Worm (Caenorhabditis elegans) whole organism, L1 larva: Measurements from ENCODE around the gene ire-1.

Source experiments
- C04F5.9 ChIP-seq: sonication (generic microtip); optimal IDR thresholded peaks from 2 replicates; lab custom pipeline; 2016; ENCODE audit warnings: missing genetic modification characterization, missing compliant biosample characterization
- C16A3.4 ChIP-seq: fragments of 150-350 bp; optimal IDR thresholded peaks from 2 replicates; lab custom pipeline; 2014; ENCODE audit warnings: missing biosample characterization, missing genetic modification characterization
- F16B12.6 ChIP-seq: fragments of 150-350 bp; optimal IDR thresholded peaks from 2 replicates; lab custom pipeline; 2014; ENCODE audit warnings: missing biosample characterization, missing genetic modification characterization
- Y116A8C.19 ChIP-seq: sonication (generic microtip); optimal IDR thresholded peaks from 2 replicates; lab custom pipeline; 2016; ENCODE audit warnings: missing compliant biosample characterization, missing genetic modification characterization, borderline replicate concordance
- ama-1 ChIP-seq: fragments of 150-350 bp; optimal IDR thresholded peaks from 2 replicates; lab custom pipeline; 2014
- ceh-63 ChIP-seq: fragments of 200-800 bp; sonication (Bioruptor generic); optimal IDR thresholded peaks from 2 replicates; lab custom pipeline; 2018; ENCODE audit warnings: mild to moderate bottlenecking, missing genetic modification characterization, missing compliant biosample characterization
- ceh-82 ChIP-seq, 3 experiments: fragments of 150-350 bp in 1 of 3; sonication (generic microtip) in 2 of 3; optimal IDR thresholded peaks; 2 replicates each; lab custom pipeline; 2014 to 2017; ENCODE audit warnings: missing biosample characterization in 3 of 3, missing genetic modification characterization in 3 of 3
- ceh-88 ChIP-seq: fragments of 200-800 bp; sonication (Bioruptor generic); IDR thresholded peaks from 2 replicates; pipeline ENCODE4 v1.3.6; 2022; ENCODE audit warnings: missing genetic modification characterization, missing compliant biosample characterization
- ces-1 ChIP-seq: fragments of 150-350 bp; optimal IDR thresholded peaks from 2 replicates; lab custom pipeline; 2014; ENCODE audit warnings: missing biosample characterization, missing genetic modification reagents, missing genetic modification characterization
- dpl-1 ChIP-seq, 3 experiments: fragments of 150-350 bp in 2 of 3; sonication (generic microtip) in 1 of 3; optimal IDR thresholded peaks; 2 replicates each; lab custom pipeline; 2014 to 2017; ENCODE audit warnings: missing biosample characterization in 3 of 3, missing genetic modification characterization in 3 of 3, missing genetic modification reagents in 3 of 3
- efl-1 ChIP-seq, 4 experiments: fragments of 150-350 bp; optimal IDR thresholded peaks in 3 of 4; peaks in 1 of 4; 1 replicate in 1 of 4; 2 replicates in 3 of 4; lab custom pipeline; 2014; ENCODE audit warnings: missing biosample characterization in 2 of 4, missing genetic modification characterization in 2 of 4, missing genetic modification reagents in 2 of 4
- efl-3 ChIP-seq: fragments of 200-800 bp; sonication (Bioruptor generic); optimal IDR thresholded peaks from 2 replicates; lab custom pipeline; 2018; ENCODE audit warnings: mild to moderate bottlenecking, missing genetic modification characterization, missing compliant biosample characterization
- egl-13 ChIP-seq: sonication (generic microtip); optimal IDR thresholded peaks from 2 replicates; lab custom pipeline; 2016; ENCODE audit warnings: missing genotype, missing genetic modification reagents, missing genetic modification characterization, missing compliant biosample characterization
- egl-27 ChIP-seq, 2 experiments: fragments of 150-350 bp in 1 of 2; sonication (generic microtip); optimal IDR thresholded peaks; 3 replicates each; lab custom pipeline; 2017 to 2018; ENCODE audit warnings: missing biosample characterization in 2 of 2, missing genetic modification characterization in 2 of 2, missing genetic modification reagents in 2 of 2
- fkh-10 ChIP-seq: sonication (generic microtip); optimal IDR thresholded peaks from 2 replicates; lab custom pipeline; 2017; ENCODE audit warnings: missing biosample characterization, missing genetic modification reagents, missing genetic modification characterization
- fkh-4 ChIP-seq: sonication (generic microtip); optimal IDR thresholded peaks from 2 replicates; lab custom pipeline; 2016; ENCODE audit warnings: missing compliant biosample characterization, missing genetic modification characterization, borderline replicate concordance
- fkh-8 ChIP-seq: sonication (generic microtip); optimal IDR thresholded peaks from 2 replicates; lab custom pipeline; 2016; ENCODE audit warnings: mild to moderate bottlenecking, missing genetic modification characterization, missing compliant biosample characterization
- fos-1 ChIP-seq: fragments of 150-350 bp; optimal IDR thresholded peaks from 2 replicates; lab custom pipeline; 2014; ENCODE audit warnings: missing biosample characterization, missing genetic modification characterization
- hlh-17 ChIP-seq: fragments of 200-800 bp; sonication (Bioruptor generic); optimal IDR thresholded peaks from 2 replicates; lab custom pipeline; 2018; ENCODE audit warnings: missing genetic modification characterization, mild to moderate bottlenecking, missing compliant biosample characterization, moderate library complexity, borderline replicate concordance
- irx-1 ChIP-seq: sonication (generic microtip); optimal IDR thresholded peaks from 2 replicates; lab custom pipeline; 2016; ENCODE audit warnings: missing genetic modification characterization, missing compliant biosample characterization
- jun-1 ChIP-seq: fragments of 150-350 bp; optimal IDR thresholded peaks from 2 replicates; lab custom pipeline; 2014; ENCODE audit warnings: missing biosample characterization, missing genetic modification reagents, missing genetic modification characterization
- lin-13 ChIP-seq: fragments of 150-350 bp; optimal IDR thresholded peaks from 2 replicates; lab custom pipeline; 2014; ENCODE audit warnings: missing biosample characterization, missing genetic modification reagents, missing genetic modification characterization
- lin-14 ChIP-seq: fragments of 200-800 bp; sonication (Bioruptor generic); optimal IDR thresholded peaks from 2 replicates; lab custom pipeline; 2018; ENCODE audit warnings: mild to moderate bottlenecking, missing genetic modification characterization, moderate library complexity, missing compliant biosample characterization
- lin-35 ChIP-seq, 2 experiments: fragments of 150-350 bp; optimal IDR thresholded peaks; 2 replicates each; lab custom pipeline; 2014; ENCODE audit warnings: missing biosample characterization in 2 of 2, missing genetic modification characterization in 2 of 2, missing genetic modification reagents in 2 of 2
- lin-39 ChIP-seq: fragments of 150-350 bp; optimal IDR thresholded peaks from 2 replicates; lab custom pipeline; 2014; ENCODE audit warnings: missing biosample characterization, missing genetic modification reagents, missing genetic modification characterization
- lir-3 ChIP-seq: sonication (generic microtip); optimal IDR thresholded peaks from 2 replicates; lab custom pipeline; 2016; ENCODE audit warnings: mild to moderate bottlenecking, missing genetic modification characterization, moderate library complexity, missing compliant biosample characterization; ENCODE audit not compliant: poor library complexity
- mab-9 ChIP-seq: fragments of 200-800 bp; sonication (Bioruptor generic); IDR thresholded peaks from 2 replicates; pipeline ENCODE4 v1.3.6; 2022; ENCODE audit warnings: missing genetic modification reagents, missing genetic modification characterization, missing compliant biosample characterization
- mdl-1 ChIP-seq, 2 experiments: fragments of 150-350 bp; optimal IDR thresholded peaks; 2 replicates each; lab custom pipeline; 2014 to 2017; ENCODE audit warnings: missing biosample characterization in 2 of 2, missing genetic modification characterization in 2 of 2, inconsistent platforms in 1 of 2
- mef-2 ChIP-seq: fragments of 150-350 bp; optimal IDR thresholded peaks from 2 replicates; lab custom pipeline; 2014; ENCODE audit warnings: missing biosample characterization, missing genetic modification characterization
- mep-1 ChIP-seq: fragments of 150-350 bp; optimal IDR thresholded peaks from 2 replicates; lab custom pipeline; 2014; ENCODE audit warnings: missing biosample characterization, missing genetic modification characterization
- nhr-11 ChIP-seq: fragments of 150-350 bp; optimal IDR thresholded peaks from 2 replicates; lab custom pipeline; 2014; ENCODE audit warnings: missing biosample characterization, missing genetic modification characterization
- nhr-12 ChIP-seq: sonication (generic microtip); optimal IDR thresholded peaks from 2 replicates; lab custom pipeline; 2017; ENCODE audit warnings: missing biosample characterization, missing genetic modification characterization
- nhr-19 ChIP-seq: fragments of 200-800 bp; sonication (Bioruptor generic); conservative IDR thresholded peaks from 2 replicates; pipeline ENCODE4 v1.3.6; 2022; ENCODE audit warnings: missing genetic modification characterization, missing compliant biosample characterization
- nhr-20 ChIP-seq: sonication (generic microtip); optimal IDR thresholded peaks from 2 replicates; lab custom pipeline; 2016; ENCODE audit warnings: mild to moderate bottlenecking, missing genetic modification characterization, missing compliant biosample characterization
- nhr-77 ChIP-seq: fragments of 150-350 bp; optimal IDR thresholded peaks from 2 replicates; lab custom pipeline; 2014; ENCODE audit warnings: missing biosample characterization, missing genetic modification characterization
- nhr-84 ChIP-seq: sonication (generic microtip); optimal IDR thresholded peaks from 2 replicates; lab custom pipeline; 2017; ENCODE audit warnings: missing biosample characterization, missing genetic modification characterization
- nhr-85 ChIP-seq: sonication (generic microtip); peaks from one replicate; lab custom pipeline; 2016; ENCODE audit warnings: missing genetic modification characterization, inconsistent platforms, missing compliant biosample characterization
- nhr-90 ChIP-seq: sonication (generic microtip); optimal IDR thresholded peaks from 2 replicates; lab custom pipeline; 2016; ENCODE audit warnings: mild to moderate bottlenecking, missing genetic modification characterization, missing compliant biosample characterization; ENCODE audit not compliant: poor library complexity
- pag-3 ChIP-seq: sonication (generic microtip); optimal IDR thresholded peaks from 2 replicates; lab custom pipeline; 2017; ENCODE audit warnings: missing genetic modification characterization, mild to moderate bottlenecking, missing compliant biosample characterization, antibody characterized with exemption, borderline replicate concordance; ENCODE audit not compliant: insufficient read depth
- pax-3 ChIP-seq: fragments of 200-800 bp; sonication (Bioruptor generic); optimal IDR thresholded peaks from 2 replicates; lab custom pipeline; 2018; ENCODE audit warnings: mild to moderate bottlenecking, missing genetic modification characterization, moderate library complexity, missing compliant biosample characterization
- pqm-1 ChIP-seq: sonication (generic microtip); optimal IDR thresholded peaks from 3 replicates; lab custom pipeline; 2017; ENCODE audit warnings: missing biosample characterization, missing genetic modification characterization
- sox-4 ChIP-seq: sonication (generic microtip); optimal IDR thresholded peaks from 2 replicates; lab custom pipeline; 2016; ENCODE audit warnings: missing genetic modification characterization, missing compliant biosample characterization
- sptf-1 ChIP-seq: fragments of 150-350 bp; optimal IDR thresholded peaks from 2 replicates; lab custom pipeline; 2014; ENCODE audit warnings: missing biosample characterization, missing genetic modification characterization
- sup-37 ChIP-seq: fragments of 200-800 bp; sonication (Bioruptor generic); optimal IDR thresholded peaks from 2 replicates; lab custom pipeline; 2018; ENCODE audit warnings: mild to moderate bottlenecking, missing genetic modification characterization, missing compliant biosample characterization
- swsn-7 ChIP-seq: sonication (generic microtip); optimal IDR thresholded peaks from 2 replicates; lab custom pipeline; 2016; ENCODE audit warnings: missing genetic modification characterization, missing compliant biosample characterization
- unc-130 ChIP-seq: fragments of 150-350 bp; optimal IDR thresholded peaks from 2 replicates; lab custom pipeline; 2017; ENCODE audit warnings: missing biosample characterization, missing genetic modification characterization, inconsistent platforms
- unc-30 ChIP-seq: sonication (generic microtip); optimal IDR thresholded peaks from 2 replicates; lab custom pipeline; 2017; ENCODE audit warnings: missing biosample characterization, missing genetic modification characterization
- unc-86 ChIP-seq: sonication (generic microtip); optimal IDR thresholded peaks from 2 replicates; lab custom pipeline; 2016; ENCODE audit warnings: missing genetic modification characterization, missing compliant biosample characterization
- unc-98 ChIP-seq: fragments of 200-800 bp; sonication (Bioruptor generic); IDR thresholded peaks from 2 replicates; pipeline ENCODE4 v1.3.6; 2022; ENCODE audit warnings: missing genetic modification characterization, missing compliant biosample characterization
- vab-15 ChIP-seq: sonication (generic microtip); optimal IDR thresholded peaks from 2 replicates; lab custom pipeline; 2017; ENCODE audit warnings: missing genotype, mild to moderate bottlenecking, missing genetic modification characterization, missing compliant biosample characterization
- xbp-1 ChIP-seq: sonication (generic microtip); optimal IDR thresholded peaks from 2 replicates; lab custom pipeline; 2016; ENCODE audit warnings: missing genetic modification characterization, missing compliant biosample characterization
- ztf-11 ChIP-seq, 2 experiments: sonication (generic microtip); optimal IDR thresholded peaks; 2 replicates each; lab custom pipeline; 2016 to 2017; ENCODE audit warnings: missing genetic modification characterization in 2 of 2, missing biosample characterization in 1 of 2, missing compliant biosample characterization in 1 of 2
- ztf-4 ChIP-seq: fragments of 150-350 bp; optimal IDR thresholded peaks from 2 replicates; lab custom pipeline; 2014; ENCODE audit warnings: missing biosample characterization, missing genetic modification characterization

Gene ire-1

ce11 chrII:8091528-8091927 is 33.2 kb downstream of the ire-1 start:
- no peak for TF ChIP-seq efl-3 (GFP tag; lab: Kevin White, UChicago)
- TF ChIP-seq unc-86 (tag; lab: Kevin White, UChicago) = no peak
- no peak for TF ChIP-seq ceh-88 (GFP tag; lab: Robert Waterston, UW)
- TF ChIP-seq lin-35 (GFP tag; optimal IDR thresholded peaks at IDR 0.05; lab: Kevin White, UChicago) = peak; percentile 49 to 71
- peak; percentile 79 for TF ChIP-seq nhr-20 (tag; lab: Kevin White, UChicago)
- no peak for TF ChIP-seq ces-1 (GFP tag; lab: Kevin White, UChicago)
- peak; percentile 85 for TF ChIP-seq nhr-19 (GFP tag; lab: Robert Waterston, UW)
- TF ChIP-seq fkh-10 = no peak
- TF ChIP-seq unc-98 (GFP tag; lab: Robert Waterston, UW) = no peak
- TF ChIP-seq lin-14 (GFP tag; lab: Kevin White, UChicago) = peak; percentile 82
- peak; percentile 48 for TF ChIP-seq lin-39
- peak; percentile 38; the same call in 1 of the 2 replicates for TF ChIP-seq mab-9 (GFP tag; lab: Robert Waterston, UW)
- TF ChIP-seq lir-3 (tag; lab: Kevin White, UChicago) = no peak
- no peak for TF ChIP-seq sox-4
- peak; percentile 63 for TF ChIP-seq nhr-77
- no peak for TF ChIP-seq nhr-11 (tag; lab: Kevin White, UChicago)
- no peak for TF ChIP-seq nhr-84
- no peak for TF ChIP-seq pqm-1
- peak; percentile 42 for TF ChIP-seq fkh-8 (tag; lab: Kevin White, UChicago)
- peak; percentile 73 for TF ChIP-seq ama-1
- TF ChIP-seq egl-27 (tag; optimal IDR thresholded peaks at IDR 0.05; lab: Kevin White, UChicago) = peak in 1 of 2 experiments; percentile 6
- TF ChIP-seq mdl-1 (tag; optimal IDR thresholded peaks at IDR 0.05; lab: Kevin White, UChicago) = no peak
- TF ChIP-seq pax-3 (tag; lab: Kevin White, UChicago) = peak; percentile 39
- TF ChIP-seq ceh-82 (tag; optimal IDR thresholded peaks at IDR 0.05; lab: Kevin White, UChicago) = peak; percentile 69 to 83 (median 74)
- no peak for TF ChIP-seq irx-1 (tag; lab: Kevin White, UChicago)
- TF ChIP-seq jun-1 (tag; lab: Kevin White, UChicago) = no peak
- TF ChIP-seq sup-37 (GFP tag; lab: Kevin White, UChicago) = no peak
- TF ChIP-seq ztf-4 (tag; lab: Kevin White, UChicago) = no peak
- no peak for TF ChIP-seq nhr-12 (tag; lab: Kevin White, UChicago)
- TF ChIP-seq mef-2 (tag; lab: Kevin White, UChicago) = no peak
- no peak for TF ChIP-seq F16B12.6 (tag; lab: Kevin White, UChicago)
- no peak for TF ChIP-seq egl-13
- peak; percentile 85 for TF ChIP-seq nhr-90 (tag; lab: Kevin White, UChicago)
- TF ChIP-seq nhr-85 (tag; lab: Kevin White, UChicago) = peak; percentile 92
- TF ChIP-seq lin-13 (GFP tag; lab: Kevin White, UChicago) = peak; percentile 34
- peak; percentile 41 for TF ChIP-seq fos-1 (tag; lab: Kevin White, UChicago)
- no peak for TF ChIP-seq unc-30 (tag; lab: Kevin White, UChicago)
- peak; percentile 62 to 70 for TF ChIP-seq efl-1 (optimal IDR thresholded peaks at IDR 0.05; lab: Kevin White, UChicago)
- peak; percentile 23 to 95 for TF ChIP-seq efl-1 (GFP tag; optimal IDR thresholded peaks at IDR 0.05 in 1 of 2; lab: Kevin White, UChicago)
- peak; percentile 78 for TF ChIP-seq swsn-7 (tag; lab: Kevin White, UChicago)
- TF ChIP-seq unc-130 (tag; lab: Kevin White, UChicago) = peak; percentile 8
- TF ChIP-seq ceh-63 (GFP tag; lab: Kevin White, UChicago) = no peak
- no peak for TF ChIP-seq mep-1 (tag; lab: Kevin White, UChicago)
- no peak for TF ChIP-seq C04F5.9 (tag; lab: Kevin White, UChicago)
- TF ChIP-seq dpl-1 (GFP tag; optimal IDR thresholded peaks at IDR 0.05; lab: Kevin White, UChicago) = peak; percentile 46 to 57 (median 57)
- TF ChIP-seq vab-15 (tag; lab: Kevin White, UChicago) = no peak
- TF ChIP-seq xbp-1 = peak; percentile 63
- TF ChIP-seq fkh-4 (tag; lab: Kevin White, UChicago) = no peak
- TF ChIP-seq hlh-17 (GFP tag; lab: Kevin White, UChicago) = no peak
- TF ChIP-seq C16A3.4 (tag; lab: Kevin White, UChicago) = peak; percentile 18
- TF ChIP-seq pag-3 = no peak
- TF ChIP-seq sptf-1 = no peak
- no peak for TF ChIP-seq Y116A8C.19 (tag; lab: Kevin White, UChicago)
- no peak for TF ChIP-seq ztf-11 (tag; optimal IDR thresholded peaks at IDR 0.05; lab: Kevin White, UChicago)
